Worm (Caenorhabditis elegans): ENCODE results near the gene gcy-23.
A peak's percentile ranks its signal among the peaks of the same experiment; 100 is the strongest.
"Not testable (repeated sequence)": the region's sequence is repeated elsewhere in the genome, so short reads cannot be mapped to it uniquely, and the experiment has no call there.

Gene gcy-23

ce11 chrIV:3313311-3313710 is 24.2 kb upstream of the gcy-23 start (continued):
- TF ChIP-seq F57C9.4 (tag; optimal IDR thresholded peaks at IDR 0.05) (peak; percentile 89), snpc-4 (tag; optimal IDR thresholded peaks at IDR 0.05) (peak in 2 of 4 experiments; percentile 45 to 72), tbp1 (GFP tag; optimal IDR thresholded peaks at IDR 0.05) (peak; percentile 59), ztf-25 (GFP tag; IDR thresholded peaks at IDR 0.05) (peak; percentile 84; the same call in 1 of the 2 replicates), ztf-6 (GFP tag; IDR thresholded peaks at IDR 0.05) (peak; percentile 79; the same call in 1 of the 2 replicates), Y56A3A.18 (GFP tag; IDR thresholded peaks at IDR 0.05) (peak; percentile 98), madf-6 (GFP tag; IDR thresholded peaks at IDR 0.05) (peak; percentile 98), rcor-1 (GFP tag; IDR thresholded peaks at IDR 0.05) (peak; percentile 97), ZK185.1 (tag; optimal IDR thresholded peaks at IDR 0.05; ENCODE audit: poor library complexity, severe bottlenecking) (peak; percentile 39), ztf-26 (tag; optimal IDR thresholded peaks at IDR 0.05) (peak; percentile 82), lin-35 (GFP tag; optimal IDR thresholded peaks at IDR 0.05) (peak in 1 of 3 experiments; percentile 68), ztf-28 (GFP tag; IDR thresholded peaks at IDR 0.05) (peak; percentile 97), let-526 (GFP tag; IDR thresholded peaks at IDR 0.05) (peak; percentile 84; the same call in 1 of the 2 replicates), him-1 (tag; optimal IDR thresholded peaks at IDR 0.05) (peak; percentile 45), hrde-1 (tag; optimal IDR thresholded peaks at IDR 0.05; ENCODE audit: borderline replicate concordance) (peak; percentile 9), Y79H2A.3 (GFP tag; conservative IDR thresholded peaks at IDR 0.05) (peak; percentile 98), C17E4.6 (GFP tag; IDR thresholded peaks at IDR 0.05) (peak; percentile 94), bed-1 (GFP tag; IDR thresholded peaks at IDR 0.05) (0 out of 2 replicates have a peak, but pooled peaks have one; percentile 41), cebp-1 (GFP tag; IDR thresholded peaks at IDR 0.05) (peak; percentile 92), cebp-1 (tag; optimal IDR thresholded peaks at IDR 0.05) (peak; percentile 81), F39B2.1 (GFP tag; IDR thresholded peaks at IDR 0.05) (peak; percentile 83; the same call in 1 of the 2 replicates), Y53F4B.3 (GFP tag; IDR thresholded peaks at IDR 0.05) (peak; percentile 72), pbrm-1 (GFP tag; IDR thresholded peaks at IDR 0.05) (peak; percentile 98), let-607 (tag; optimal IDR thresholded peaks at IDR 0.05) (peak; percentile 83 to 93), attf-6 (GFP tag; IDR thresholded peaks at IDR 0.05) (peak; percentile 85), lin-54 (GFP tag; optimal IDR thresholded peaks at IDR 0.05) (peak; percentile 92), ekl-4 (GFP tag; IDR thresholded peaks at IDR 0.05) (peak; percentile 98), mcd-1 (GFP tag; IDR thresholded peaks at IDR 0.05) (peak; percentile 99), athp-1 (tag; optimal IDR thresholded peaks at IDR 0.05) (peak; percentile 2), tlf-1 (GFP tag; optimal IDR thresholded peaks at IDR 0.05) (peak; percentile 92), xnd-1 (tag; optimal IDR thresholded peaks at IDR 0.05) (peak; percentile 84), chd-7 (tag; optimal IDR thresholded peaks at IDR 0.05) (peak; percentile 26), attf-5 (GFP tag; optimal IDR thresholded peaks at IDR 0.05) (peak; percentile 78), hmg-20 (GFP tag; IDR thresholded peaks at IDR 0.05) (peak; percentile 89), F37B4.10 (GFP tag; IDR thresholded peaks at IDR 0.05) (peak; percentile 96), ceh-100 (GFP tag; IDR thresholded peaks at IDR 0.05) (peak; percentile 91), efl-1 (GFP tag; optimal IDR thresholded peaks at IDR 0.05) (peak; percentile 31), ceh-27 (GFP tag; optimal IDR thresholded peaks at IDR 0.05) (peak; percentile 54), madf-3 (GFP tag; IDR thresholded peaks at IDR 0.05) (peak; percentile 97), aptf-2 (GFP tag; conservative IDR thresholded peaks at IDR 0.05) (peak; percentile 58), egrh-3 (GFP tag; IDR thresholded peaks at IDR 0.05) (peak; percentile 72), somi-1 (GFP tag; optimal IDR thresholded peaks at IDR 0.05) (peak; percentile 64), ceh-91 (GFP tag; IDR thresholded peaks at IDR 0.05) (peak; percentile 98), nhr-120 (GFP tag; IDR thresholded peaks at IDR 0.05) (peak; percentile 92)
- not testable (repeated sequence) for TF ChIP-seq snpc-4 (GFP tag; optimal IDR thresholded peaks at IDR 0.05)

All from whole organism, young adult.